Fruit fly (Drosophila melanogaster): ENCODE data around the gene COX6B.

DNA sequence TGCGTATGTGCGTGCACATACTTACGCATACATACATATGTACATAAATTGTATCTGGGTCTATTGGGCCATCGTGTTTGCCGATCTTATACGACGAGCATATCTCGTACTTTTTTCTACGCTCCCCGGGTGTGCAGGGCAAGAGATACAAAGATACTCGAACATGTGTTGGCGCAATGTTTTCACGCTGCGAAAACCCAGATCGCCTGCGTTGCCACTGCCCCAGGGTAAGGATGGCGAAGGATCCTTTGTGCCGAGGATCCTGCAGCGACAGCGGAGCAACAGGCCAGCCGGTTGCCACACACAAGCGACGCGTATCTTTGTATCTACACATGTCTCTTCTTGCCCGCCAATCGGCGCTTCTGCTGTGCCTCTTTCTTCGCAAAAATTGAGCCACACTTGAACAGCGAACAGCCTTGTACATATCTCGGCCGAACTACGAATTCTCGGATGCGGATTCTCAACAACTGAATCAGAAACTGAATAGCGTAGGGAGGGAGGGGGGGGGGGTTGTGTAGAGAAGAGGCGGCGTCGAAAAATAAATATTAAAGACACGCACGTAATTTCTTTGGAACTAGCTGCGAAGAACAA, 31.0 kb upstream of the COX6B start:
- TF ChIP-seq rn (GFP tag; IDR thresholded peaks at IDR 0.05) (no peak), CG10348 (GFP tag; IDR thresholded peaks at IDR 0.05) (no peak), CG9948 (tag; optimal IDR thresholded peaks at IDR 0.05) (no peak), Pif1A (GFP tag; optimal IDR thresholded peaks at IDR 0.05) (no peak)
